Worm (Caenorhabditis elegans) whole organism, young adult: Measurements from ENCODE around the gene npp-9.

Source experiments
- B0019.2 ChIP-seq: fragments of 200-800 bp; sonication (Bioruptor generic); conservative IDR thresholded peaks from 2 replicates; pipeline ENCODE4 v1.3.6; 2022; ENCODE audit warnings: missing genetic modification reagents, missing genetic modification characterization, missing compliant biosample characterization
- B0336.3 ChIP-seq: fragments of 200-800 bp; sonication (Bioruptor generic); IDR thresholded peaks from 2 replicates; pipeline ENCODE4 v1.3.6; 2022; ENCODE audit warnings: missing genetic modification characterization, missing compliant biosample characterization
- C06A6.2 ChIP-seq: fragments of 200-800 bp; sonication (Bioruptor generic); conservative IDR thresholded peaks from 2 replicates; pipeline ENCODE4 v1.3.6; 2022; ENCODE audit warnings: missing genetic modification characterization, missing compliant biosample characterization
- C17E4.6 ChIP-seq: fragments of 200-800 bp; sonication (Bioruptor generic); IDR thresholded peaks from 2 replicates; pipeline ENCODE4 v1.3.6; 2022; ENCODE audit warnings: missing genetic modification reagents, missing genetic modification characterization, missing compliant biosample characterization
- D2030.7 ChIP-seq: fragments of 200-800 bp; sonication (Bioruptor generic); IDR thresholded peaks from 2 replicates; pipeline ENCODE4 v1.3.6; 2022; ENCODE audit warnings: missing genetic modification reagents, missing genetic modification characterization, missing compliant biosample characterization
- F33H1.4 ChIP-seq: fragments of 200-800 bp; sonication (Bioruptor generic); IDR thresholded peaks from 2 replicates; pipeline ENCODE4 v1.3.6; 2022; ENCODE audit warnings: missing genetic modification reagents, missing genetic modification characterization, missing compliant biosample characterization
- F39B2.1 ChIP-seq: fragments of 200-800 bp; sonication (Bioruptor generic); IDR thresholded peaks from 2 replicates; pipeline ENCODE4 v1.3.6; 2022; ENCODE audit warnings: missing genetic modification reagents, missing genetic modification characterization, missing compliant biosample characterization
- F49E8.2 ChIP-seq: sonication (generic microtip); optimal IDR thresholded peaks from 3 replicates; lab custom pipeline; 2017; ENCODE audit warnings: missing genetic modification characterization, mild to moderate bottlenecking, missing compliant biosample characterization, antibody characterized with exemption, moderate library complexity; ENCODE audit not compliant: insufficient read depth
- F57C9.4 ChIP-seq: sonication (generic microtip); optimal IDR thresholded peaks from 2 replicates; lab custom pipeline; 2017; ENCODE audit warnings: mild to moderate bottlenecking, missing genetic modification characterization, missing compliant biosample characterization
- K12H6.12 ChIP-seq: fragments of 200-800 bp; sonication (Bioruptor generic); optimal IDR thresholded peaks from 2 replicates; lab custom pipeline; 2018; ENCODE audit warnings: mild to moderate bottlenecking, missing genetic modification characterization, missing compliant biosample characterization
- T26A5.8 ChIP-seq: sonication (generic microtip); optimal IDR thresholded peaks from 2 replicates; lab custom pipeline; 2016; ENCODE audit warnings: missing genetic modification characterization, missing compliant biosample characterization
- Y53G8AR.9 ChIP-seq: fragments of 200-800 bp; sonication (Bioruptor generic); conservative IDR thresholded peaks from 2 replicates; pipeline ENCODE4 v1.3.6; 2022; ENCODE audit warnings: missing genetic modification reagents, missing genetic modification characterization, missing compliant biosample characterization
- ama-1 ChIP-seq, 3 experiments: fragments of 150-350 bp in 1 of 3; sonication (generic microtip) in 2 of 3; optimal IDR thresholded peaks; 2 replicates each; lab custom pipeline; 2014 to 2018; ENCODE audit warnings: missing biosample characterization in 2 of 3, missing genetic modification characterization in 2 of 3, missing genetic modification reagents in 2 of 3
- athp-1 ChIP-seq: sonication (generic microtip); optimal IDR thresholded peaks from 2 replicates; lab custom pipeline; 2017; ENCODE audit warnings: mild to moderate bottlenecking, missing genetic modification characterization, missing compliant biosample characterization
- attf-5 ChIP-seq: fragments of 200-800 bp; sonication (Bioruptor generic); optimal IDR thresholded peaks from 2 replicates; lab custom pipeline; 2018; ENCODE audit warnings: mild to moderate bottlenecking, missing genetic modification characterization, missing compliant biosample characterization
- bed-2 ChIP-seq: fragments of 200-800 bp; sonication (Bioruptor generic); IDR thresholded peaks from 2 replicates; pipeline ENCODE4 v1.3.6; 2022; ENCODE audit warnings: missing genetic modification reagents, missing genetic modification characterization, missing compliant biosample characterization
- cebp-1 ChIP-seq, 2 experiments: fragments of 200-800 bp in 1 of 2; sonication (Bioruptor generic) in 1 of 2; sonication (generic microtip) in 1 of 2; IDR thresholded peaks in 1 of 2; optimal IDR thresholded peaks in 1 of 2; 2 replicates each; pipeline versions ENCODE4 v1.3.6 to Lab custom; 2017 to 2022; ENCODE audit warnings: missing compliant biosample characterization in 2 of 2, missing genetic modification characterization in 2 of 2, mild to moderate bottlenecking in 1 of 2, missing genetic modification reagents in 1 of 2, moderate library complexity in 1 of 2
- ceh-79 ChIP-seq: sonication (generic microtip); optimal IDR thresholded peaks from 2 replicates; lab custom pipeline; 2017; ENCODE audit warnings: mild to moderate bottlenecking, missing genetic modification characterization, missing compliant biosample characterization
- ceh-91 ChIP-seq: fragments of 200-800 bp; sonication (Bioruptor generic); IDR thresholded peaks from 2 replicates; pipeline ENCODE4 v1.3.6; 2022; ENCODE audit warnings: missing genetic modification reagents, missing genetic modification characterization, missing compliant biosample characterization
- chd-7 ChIP-seq: sonication (generic microtip); optimal IDR thresholded peaks from 2 replicates; lab custom pipeline; 2016; ENCODE audit warnings: mild to moderate bottlenecking, missing genetic modification characterization, moderate library complexity, missing compliant biosample characterization
- egl-18 ChIP-seq: fragments of 200-800 bp; sonication (Bioruptor generic); IDR thresholded peaks from 2 replicates; pipeline ENCODE4 v1.3.6; 2022; ENCODE audit warnings: missing genetic modification reagents, missing genetic modification characterization, missing compliant biosample characterization
- egl-44 ChIP-seq: fragments of 200-800 bp; sonication (Bioruptor generic); IDR thresholded peaks from 2 replicates; pipeline ENCODE4 v1.3.6; 2022; ENCODE audit warnings: missing genetic modification reagents, missing genetic modification characterization, missing compliant biosample characterization
- ekl-4 ChIP-seq: fragments of 200-800 bp; sonication (Bioruptor generic); IDR thresholded peaks from 2 replicates; pipeline ENCODE4 v1.3.6; 2022; ENCODE audit warnings: missing genetic modification reagents, missing genetic modification characterization, missing compliant biosample characterization
- ets-4 ChIP-seq: fragments of 200-800 bp; sonication (Bioruptor generic); optimal IDR thresholded peaks from 2 replicates; lab custom pipeline; 2018; ENCODE audit warnings: mild to moderate bottlenecking, missing genetic modification characterization, missing compliant biosample characterization
- him-1 ChIP-seq: sonication (generic microtip); optimal IDR thresholded peaks from 2 replicates; lab custom pipeline; 2016; ENCODE audit warnings: missing genotype, missing genetic modification reagents, missing genetic modification characterization, missing compliant biosample characterization
- hlh-26 ChIP-seq: fragments of 200-800 bp; sonication (Bioruptor generic); conservative IDR thresholded peaks from 2 replicates; pipeline ENCODE4 v1.3.6; 2022; ENCODE audit warnings: missing genetic modification reagents, missing genetic modification characterization, missing compliant biosample characterization
- let-607 ChIP-seq, 2 experiments: fragments of 200-800 bp in 1 of 2; sonication (Bioruptor generic) in 1 of 2; sonication (generic microtip) in 1 of 2; optimal IDR thresholded peaks; 2 replicates each; lab custom pipeline; 2016 to 2018; ENCODE audit warnings: mild to moderate bottlenecking in 2 of 2, missing compliant biosample characterization in 2 of 2, missing genetic modification characterization in 2 of 2, moderate library complexity in 2 of 2, missing genotype in 1 of 2
- lin-26 ChIP-seq: fragments of 200-800 bp; sonication (Bioruptor generic); IDR thresholded peaks from 2 replicates; pipeline ENCODE4 v1.3.6; 2022; ENCODE audit warnings: missing genetic modification reagents, missing genetic modification characterization, missing compliant biosample characterization
- madf-6 ChIP-seq: fragments of 200-800 bp; sonication (Bioruptor generic); IDR thresholded peaks from 2 replicates; pipeline ENCODE4 v1.3.6; 2022; ENCODE audit warnings: missing genetic modification reagents, missing genetic modification characterization, missing compliant biosample characterization
- madf-8 ChIP-seq: fragments of 200-800 bp; sonication (Bioruptor generic); conservative IDR thresholded peaks from 2 replicates; pipeline ENCODE4 v1.3.6; 2022; ENCODE audit warnings: missing genetic modification reagents, missing genetic modification characterization, missing compliant biosample characterization
- mcd-1 ChIP-seq: fragments of 200-800 bp; sonication (Bioruptor generic); IDR thresholded peaks from 2 replicates; pipeline ENCODE4 v1.3.6; 2022; ENCODE audit warnings: missing genetic modification reagents, missing genetic modification characterization, missing compliant biosample characterization
- mes-4 ChIP-seq: sonication (generic microtip); optimal IDR thresholded peaks from 2 replicates; lab custom pipeline; 2016; ENCODE audit warnings: missing genotype, missing genetic modification characterization, missing compliant biosample characterization
- mxl-1 ChIP-seq: sonication (generic microtip); optimal IDR thresholded peaks from 2 replicates; lab custom pipeline; 2016; ENCODE audit warnings: missing genetic modification characterization, missing compliant biosample characterization
- nfya-1 ChIP-seq: sonication (generic microtip); optimal IDR thresholded peaks from 2 replicates; lab custom pipeline; 2017; ENCODE audit warnings: antibody characterized with exemption, missing compliant biosample characterization, missing genetic modification characterization, borderline replicate concordance; ENCODE audit not compliant: insufficient read depth
- nhr-90 ChIP-seq: sonication (generic microtip); optimal IDR thresholded peaks from 2 replicates; lab custom pipeline; 2016; ENCODE audit warnings: missing genotype, mild to moderate bottlenecking, missing genetic modification characterization, missing compliant biosample characterization
- rpc-1 ChIP-seq, 2 experiments: fragments of 150-350 bp in 1 of 2; sonication (generic microtip) in 1 of 2; optimal IDR thresholded peaks; 2 replicates each; lab custom pipeline; 2014 to 2018; ENCODE audit warnings: missing biosample characterization in 1 of 2, missing genetic modification characterization in 1 of 2, missing genetic modification reagents in 1 of 2, missing genotype in 1 of 2
- snpc-1.1 ChIP-seq: sonication (generic microtip); optimal IDR thresholded peaks from 2 replicates; lab custom pipeline; 2017; ENCODE audit warnings: missing genetic modification characterization, mild to moderate bottlenecking, missing compliant biosample characterization, antibody characterized with exemption, moderate library complexity, missing genotype, missing genetic modification reagents; ENCODE audit not compliant: insufficient read depth
- snpc-3.4 ChIP-seq: sonication (generic microtip); optimal IDR thresholded peaks from 2 replicates; lab custom pipeline; 2017; ENCODE audit warnings: missing genetic modification characterization, mild to moderate bottlenecking, missing compliant biosample characterization, antibody characterized with exemption, moderate library complexity, missing genotype, missing genetic modification reagents
- tbp1 ChIP-seq: fragments of 200-800 bp; sonication (Bioruptor generic); optimal IDR thresholded peaks from 2 replicates; lab custom pipeline; 2018; ENCODE audit warnings: mild to moderate bottlenecking, missing genetic modification characterization, missing compliant biosample characterization
- tlf-1 ChIP-seq: fragments of 200-800 bp; sonication (Bioruptor generic); optimal IDR thresholded peaks from 2 replicates; lab custom pipeline; 2018; ENCODE audit warnings: mild to moderate bottlenecking, missing genetic modification characterization, missing compliant biosample characterization
- unc-130 ChIP-seq: sonication (generic microtip); optimal IDR thresholded peaks from 2 replicates; lab custom pipeline; 2016; ENCODE audit warnings: missing genetic modification reagents, missing genetic modification characterization, missing compliant biosample characterization
- zfh-2 ChIP-seq: fragments of 200-800 bp; sonication (Bioruptor generic); conservative IDR thresholded peaks from 2 replicates; pipeline ENCODE4 v1.3.6; 2022; ENCODE audit warnings: missing genetic modification reagents, missing genetic modification characterization, missing compliant biosample characterization
- zim-3 ChIP-seq: sonication (generic microtip); optimal IDR thresholded peaks from 2 replicates; lab custom pipeline; 2017; ENCODE audit warnings: mild to moderate bottlenecking, missing genetic modification characterization, moderate library complexity, missing compliant biosample characterization
- ztf-22 ChIP-seq: fragments of 200-800 bp; sonication (Bioruptor generic); optimal IDR thresholded peaks from 2 replicates; lab custom pipeline; 2018; ENCODE audit warnings: mild to moderate bottlenecking, missing genetic modification characterization, moderate library complexity, missing compliant biosample characterization
- ztf-25 ChIP-seq: fragments of 200-800 bp; sonication (Bioruptor generic); IDR thresholded peaks from 2 replicates; pipeline ENCODE4 v1.3.6; 2022; ENCODE audit warnings: missing genetic modification reagents, missing genetic modification characterization, missing compliant biosample characterization
- ztf-3 ChIP-seq: fragments of 200-800 bp; sonication (Bioruptor generic); optimal IDR thresholded peaks from 2 replicates; lab custom pipeline; 2018; ENCODE audit warnings: mild to moderate bottlenecking, missing genetic modification characterization, missing compliant biosample characterization

npp-9 gene

DNA sequence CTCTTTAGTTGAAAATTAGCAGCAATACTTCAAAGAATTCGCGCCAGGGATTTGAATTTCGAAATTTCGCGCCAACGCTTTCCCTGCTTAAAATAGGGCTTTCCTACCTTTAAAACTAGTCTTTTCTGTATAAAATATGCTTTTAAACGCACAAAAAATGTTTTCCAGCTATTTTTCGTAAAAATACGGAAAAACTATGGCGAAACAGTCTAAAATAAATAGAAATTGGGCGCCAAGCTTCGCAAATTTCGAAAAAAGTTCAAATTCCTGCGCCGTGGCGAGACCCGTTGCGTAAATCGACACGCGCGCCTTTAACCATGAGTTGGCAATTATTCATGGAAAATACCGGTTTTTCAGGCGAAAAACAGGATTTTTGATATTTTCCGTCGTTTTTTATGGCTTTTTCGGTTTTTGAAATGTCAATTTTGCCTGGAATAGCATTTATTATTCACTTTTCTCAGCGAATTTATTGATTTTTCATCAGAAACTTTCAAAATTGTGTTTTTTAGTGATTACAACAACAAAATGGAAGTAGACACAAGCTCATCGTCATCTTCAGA lies at the start of gene npp-9, which contains the start of gene F59A2.5 (continued):
- peak; percentile 67 for TF ChIP-seq tlf-1 (GFP tag; lab: Kevin White, UChicago)
- TF ChIP-seq lin-26: no peak
- TF ChIP-seq ztf-25 (GFP tag; lab: Robert Waterston, UW): no peak
- no peak for TF ChIP-seq ztf-22 (GFP tag; lab: Kevin White, UChicago)
- peak; percentile 24; the same call in 1 of the 2 replicates for TF ChIP-seq mcd-1 (GFP tag; lab: Robert Waterston, UW)
- TF ChIP-seq C06A6.2 (GFP tag; lab: Robert Waterston, UW): no peak
- TF ChIP-seq mes-4: no peak
- TF ChIP-seq attf-5 (GFP tag; lab: Kevin White, UChicago): no peak
- no peak for TF ChIP-seq T26A5.8 (tag; lab: Kevin White, UChicago)
- TF ChIP-seq ekl-4 (GFP tag; lab: Robert Waterston, UW): no peak
- TF ChIP-seq B0336.3 (GFP tag; lab: Robert Waterston, UW): peak; percentile 21; the same call in 1 of the 2 replicates
- no peak for TF ChIP-seq athp-1
- TF ChIP-seq hlh-26: no peak
- no peak for TF ChIP-seq ceh-79 (tag; lab: Kevin White, UChicago)
- TF ChIP-seq madf-8 (GFP tag; lab: Robert Waterston, UW): peak; percentile 81
- TF ChIP-seq B0019.2 (GFP tag; lab: Robert Waterston, UW): 0 out of 2 replicates have a peak, but pooled peaks have one; percentile 35
- no peak for TF ChIP-seq cebp-1 (GFP tag; IDR thresholded peaks at IDR 0.05; lab: Robert Waterston, UW)
- TF ChIP-seq cebp-1 (tag; optimal IDR thresholded peaks at IDR 0.05; lab: Kevin White, UChicago): peak; percentile 59
- TF ChIP-seq F49E8.2 (tag; lab: Kevin White, UChicago): peak; percentile 55
- TF ChIP-seq madf-6 (GFP tag; lab: Robert Waterston, UW): peak; percentile 91
- peak; percentile 88 for TF ChIP-seq F33H1.4
- TF ChIP-seq mxl-1: no peak
- TF ChIP-seq F57C9.4 (tag; lab: Kevin White, UChicago): no peak
- peak; percentile 82 for TF ChIP-seq D2030.7 (GFP tag; lab: Robert Waterston, UW)
- no peak for TF ChIP-seq nfya-1 (tag; lab: Kevin White, UChicago)
- TF ChIP-seq Y53G8AR.9: no peak
- TF ChIP-seq chd-7 (tag; lab: Kevin White, UChicago): no peak
- no peak for TF ChIP-seq K12H6.12
- TF ChIP-seq tbp1 (GFP tag; lab: Kevin White, UChicago): peak; percentile 41
- peak; percentile 47; the same call in 1 of the 2 replicates for TF ChIP-seq C17E4.6 (GFP tag; lab: Robert Waterston, UW)
- no peak for TF ChIP-seq nhr-90
- peak; percentile 39 for TF ChIP-seq snpc-3.4 (tag; lab: Kevin White, UChicago)
- no peak for TF ChIP-seq ets-4 (GFP tag; lab: Kevin White, UChicago)
- peak; percentile 36 for TF ChIP-seq unc-130 (GFP tag; lab: Kevin White, UChicago)
- no peak for TF ChIP-seq ztf-3 (GFP tag; lab: Kevin White, UChicago)
- TF ChIP-seq zim-3 (tag; lab: Kevin White, UChicago): no peak
- TF ChIP-seq F39B2.1 (GFP tag; lab: Robert Waterston, UW): no peak
- TF ChIP-seq ama-1 (optimal IDR thresholded peaks at IDR 0.05; lab: Kevin White, UChicago): no peak
- no peak for TF ChIP-seq ama-1 (GFP tag; optimal IDR thresholded peaks at IDR 0.05; lab: Kevin White, UChicago)
- no peak for TF ChIP-seq egl-44 (GFP tag; lab: Robert Waterston, UW)
- TF ChIP-seq let-607 (tag; optimal IDR thresholded peaks at IDR 0.05; lab: Kevin White, UChicago): peak in 1 of 2 experiments; percentile 84
- TF ChIP-seq zfh-2 (GFP tag; lab: Robert Waterston, UW): no peak
- TF ChIP-seq ceh-91 (GFP tag; lab: Robert Waterston, UW): peak; percentile 83
- no peak for TF ChIP-seq rpc-1 (optimal IDR thresholded peaks at IDR 0.05; lab: Kevin White, UChicago)
- TF ChIP-seq rpc-1 (tag; optimal IDR thresholded peaks at IDR 0.05; lab: Kevin White, UChicago): no peak
- TF ChIP-seq bed-2 (GFP tag; lab: Robert Waterston, UW): no peak
- TF ChIP-seq him-1 (tag; lab: Kevin White, UChicago): no peak
- TF ChIP-seq egl-18 (GFP tag; lab: Robert Waterston, UW): no peak
- TF ChIP-seq snpc-1.1 (tag; lab: Kevin White, UChicago): peak; percentile 25
